Fruit fly (Drosophila melanogaster) whole organism, wandering third instar larva: ENCODE measurements around the gene CG5885.

Source experiments
- Abd-B ChIP-seq: fragments of >200 bp; optimal IDR thresholded peaks from 2 replicates; lab custom pipeline; 2017; ENCODE audit warnings: missing biosample characterization, missing genetic modification characterization
- CG32264 ChIP-seq: fragments of 200-800 bp; sonication (Bioruptor generic); optimal IDR thresholded peaks from 2 replicates; lab custom pipeline; 2016; ENCODE audit warnings: missing biosample characterization, missing genetic modification characterization
- CG9705 ChIP-seq: fragments of 200-800 bp; sonication (Bioruptor generic); optimal IDR thresholded peaks from 2 replicates; lab custom pipeline; 2018; ENCODE audit warnings: missing biosample characterization, mild to moderate bottlenecking, missing genetic modification characterization
- CrebA ChIP-seq: fragments of 200-800 bp; sonication (Bioruptor generic); optimal IDR thresholded peaks from 2 replicates; lab custom pipeline; 2016; ENCODE audit warnings: missing biosample characterization, mild to moderate bottlenecking, missing genetic modification characterization, borderline replicate concordance
- Dfd ChIP-seq: fragments of >200 bp; optimal IDR thresholded peaks from 2 replicates; lab custom pipeline; 2017; ENCODE audit warnings: missing biosample characterization, missing genetic modification characterization
- Dif ChIP-seq: fragments of 200-275, 200-300 bp; sonication (Bioruptor generic); optimal IDR thresholded peaks from 2 replicates; lab custom pipeline; 2018; ENCODE audit warnings: missing biosample characterization, missing genetic modification characterization; ENCODE audit not compliant: partially characterized antibody
- GATAd ChIP-seq: sonication (Bioruptor generic); optimal IDR thresholded peaks from 2 replicates; lab custom pipeline; 2016; ENCODE audit warnings: missing biosample characterization, missing genetic modification characterization
- HLH106 ChIP-seq: fragments of 200-800 bp; optimal IDR thresholded peaks from 3 replicates; lab custom pipeline; 2019; ENCODE audit warnings: missing biosample characterization, mild to moderate bottlenecking, missing genetic modification characterization, moderate library complexity
- Hnf4 ChIP-seq: fragments of 200-800 bp; sonication (Bioruptor generic); optimal IDR thresholded peaks from 2 replicates; lab custom pipeline; 2016; ENCODE audit warnings: missing biosample characterization, mild to moderate bottlenecking, missing genetic modification characterization
- Hr83 ChIP-seq: fragments of 200-300 bp; sonication (Bioruptor generic); optimal IDR thresholded peaks from 2 replicates; lab custom pipeline; 2016; ENCODE audit warnings: missing biosample characterization, mild to moderate bottlenecking, missing genetic modification characterization, moderate library complexity; ENCODE audit not compliant: poor library complexity, severe bottlenecking
- Jra ChIP-seq: sonication (Bioruptor generic); optimal IDR thresholded peaks from 2 replicates; lab custom pipeline; 2016; ENCODE audit warnings: missing biosample characterization, missing genetic modification characterization
- Myc ChIP-seq: fragments of >200 bp; optimal IDR thresholded peaks from 2 replicates; lab custom pipeline; 2017
- OdsH ChIP-seq: fragments of 200-800 bp; sonication (Bioruptor generic); optimal IDR thresholded peaks from 2 replicates; lab custom pipeline; 2016; ENCODE audit warnings: missing biosample characterization, mild to moderate bottlenecking, missing genetic modification characterization
- Rel ChIP-seq, 2 experiments: fragments of 200-800 bp; sonication (Bioruptor generic) in 1 of 2; optimal IDR thresholded peaks; 2 replicates in 1 of 2; 3 replicates in 1 of 2; lab custom pipeline; 2016 to 2019; ENCODE audit warnings: mild to moderate bottlenecking in 2 of 2, missing biosample characterization in 2 of 2, missing genetic modification characterization in 2 of 2, moderate library complexity in 1 of 2
- Vsx2 ChIP-seq: fragments of 200-300, 225-300 bp; sonication (Bioruptor generic); optimal IDR thresholded peaks from 2 replicates; lab custom pipeline; 2018; ENCODE audit warnings: missing biosample characterization, missing genetic modification characterization; ENCODE audit not compliant: partially characterized antibody
- br ChIP-seq: fragments of 200-800 bp; sonication (Bioruptor generic); optimal IDR thresholded peaks from 2 replicates; lab custom pipeline; 2016; ENCODE audit warnings: missing biosample characterization, missing genetic modification characterization
- brk ChIP-seq: fragments of 200-800 bp; sonication (Bioruptor generic); optimal IDR thresholded peaks from 2 replicates; lab custom pipeline; 2016; ENCODE audit warnings: missing biosample characterization, mild to moderate bottlenecking, missing genetic modification characterization
- dl ChIP-seq, 2 experiments: fragments of 175-275, 200-275 bp in 1 of 2; fragments of 200-275 bp in 1 of 2; sonication (Bioruptor generic); optimal IDR thresholded peaks; lab custom pipeline; 2018; ENCODE audit warnings: mild to moderate bottlenecking in 2 of 2, missing biosample characterization in 2 of 2, missing genetic modification characterization in 2 of 2, moderate library complexity in 2 of 2; ENCODE audit not compliant: partially characterized antibody in 2 of 2, insufficient read depth in 1 of 2
- dmrt93B ChIP-seq: fragments of 200-800 bp; sonication (Bioruptor generic); optimal IDR thresholded peaks from 2 replicates; lab custom pipeline; 2018; ENCODE audit warnings: missing biosample characterization, mild to moderate bottlenecking, missing genetic modification characterization
- ey ChIP-seq: fragments of 200-800 bp; sonication (Bioruptor generic); optimal IDR thresholded peaks from 2 replicates; lab custom pipeline; 2016; ENCODE audit warnings: missing biosample characterization, missing genetic modification characterization
- foxo ChIP-seq, 2 experiments: fragments of 200-800 bp; sonication (Bioruptor generic); optimal IDR thresholded peaks; 2 replicates in 1 of 2; 3 replicates in 1 of 2; lab custom pipeline; 2016 to 2017; ENCODE audit warnings: missing biosample characterization in 2 of 2, missing genetic modification characterization in 2 of 2
- fru ChIP-seq: fragments of 200-800 bp; sonication (Bioruptor generic); optimal IDR thresholded peaks from 3 replicates; lab custom pipeline; 2016; ENCODE audit warnings: missing biosample characterization, mild to moderate bottlenecking, missing genetic modification characterization
- h ChIP-seq: fragments of 200-800 bp; sonication (Bioruptor generic); optimal IDR thresholded peaks from 3 replicates; lab custom pipeline; 2016; ENCODE audit warnings: missing biosample characterization, mild to moderate bottlenecking, missing genetic modification characterization
- jim ChIP-seq: fragments of 175-275, 200-325 bp; sonication (Bioruptor generic); optimal IDR thresholded peaks from 2 replicates; lab custom pipeline; 2016; ENCODE audit warnings: missing biosample characterization, mild to moderate bottlenecking, missing genetic modification characterization
- lola ChIP-seq: fragments of >200 bp; optimal IDR thresholded peaks from 2 replicates; lab custom pipeline; 2017; ENCODE audit warnings: missing biosample characterization, missing genetic modification characterization
- pan ChIP-seq: fragments of >200 bp; optimal IDR thresholded peaks from 2 replicates; lab custom pipeline; 2017
- psq ChIP-seq: fragments of 200-800 bp; sonication (Bioruptor generic); optimal IDR thresholded peaks from 3 replicates; lab custom pipeline; 2017; ENCODE audit warnings: missing biosample characterization, mild to moderate bottlenecking, missing genetic modification characterization, moderate library complexity
- rgr ChIP-seq: fragments of 200-800 bp; sonication (Bioruptor generic); optimal IDR thresholded peaks from 3 replicates; lab custom pipeline; 2016; ENCODE audit warnings: missing biosample characterization, mild to moderate bottlenecking, missing genetic modification characterization
- sage ChIP-seq: fragments of 200-800 bp; sonication (Bioruptor generic); optimal IDR thresholded peaks from 2 replicates; lab custom pipeline; 2016; ENCODE audit warnings: missing biosample characterization, mild to moderate bottlenecking, missing genetic modification characterization
- sv ChIP-seq: fragments of 200-800 bp; sonication (Bioruptor generic); optimal IDR thresholded peaks from 3 replicates; lab custom pipeline; 2016; ENCODE audit warnings: missing biosample characterization, missing genetic modification characterization
- tai ChIP-seq: sonication (Bioruptor generic); optimal IDR thresholded peaks from 2 replicates; lab custom pipeline; 2016; ENCODE audit warnings: missing biosample characterization, missing genetic modification characterization
- usp ChIP-seq: fragments of >200 bp; optimal IDR thresholded peaks from 2 replicates; lab custom pipeline; 2017; ENCODE audit warnings: missing biosample characterization, missing genetic modification characterization
- woc ChIP-seq: sonication (Bioruptor generic); optimal IDR thresholded peaks from 2 replicates; lab custom pipeline; 2016; ENCODE audit warnings: missing biosample characterization, mild to moderate bottlenecking, missing genetic modification characterization

CG5885 gene

dm6 chr2L:9930280-9930679 lies 12.2 kb upstream of the CG5885 start, which contains the start of gene CG42367:
Gene CG42367 (plus strand): TSS chr2L:9930580.
- no peak for TF ChIP-seq fru (GFP tag; lab: Kevin White, UChicago)

dm6 chr2L:9924765-9925164 lies 6.6 kb upstream of the CG5885 start, which contains the start of the genes TbCMF46 and CG42366:
Gene TbCMF46 (minus strand): TSS chr2L:9924865.
Gene CG42366 (plus strand): TSS chr2L:9925161.
- TF ChIP-seq Hnf4 (no peak), rgr (GFP tag; lab: Kevin White, UChicago) (no peak), woc (no peak), Jra (GFP tag; lab: Kevin White, UChicago) (no peak), Dif (no peak), usp (no peak), dmrt93B (GFP tag; lab: Kevin White, UChicago) (no peak), h (no peak), ey (GFP tag; lab: Kevin White, UChicago) (no peak), sage (GFP tag; lab: Kevin White, UChicago) (no peak), Myc (lab: Kevin White, UChicago) (no peak), Dfd (GFP tag; lab: Kevin White, UChicago) (no peak), br (GFP tag; lab: Kevin White, UChicago) (no peak), psq (GFP tag; lab: Kevin White, UChicago) (no peak), OdsH (GFP tag; lab: Kevin White, UChicago) (no peak), lola (GFP tag; lab: Kevin White, UChicago) (no peak), pan (no peak)

- TF ChIP-seq ey (GFP tag; lab: Kevin White, UChicago): no peak
- TF ChIP-seq HLH106 (tag; lab: Kevin White, UChicago): peak; percentile 73
- TF ChIP-seq psq (GFP tag; lab: Kevin White, UChicago): peak; percentile 39
- no peak for TF ChIP-seq jim (GFP tag; lab: Kevin White, UChicago)
- peak; percentile 73 for TF ChIP-seq br (GFP tag; lab: Kevin White, UChicago)
- no peak for TF ChIP-seq sage (GFP tag; lab: Kevin White, UChicago)
- TF ChIP-seq sv (GFP tag; lab: Kevin White, UChicago): peak; percentile 43
- peak; percentile 62 for TF ChIP-seq OdsH (GFP tag; lab: Kevin White, UChicago)
- peak; percentile 25 for TF ChIP-seq dmrt93B (GFP tag; lab: Kevin White, UChicago)
- TF ChIP-seq foxo (GFP tag; optimal IDR thresholded peaks at IDR 0.05; lab: Kevin White, UChicago): peak in 1 of 2 experiments; percentile 81
- TF ChIP-seq Dif: no peak
- TF ChIP-seq tai (GFP tag; lab: Kevin White, UChicago): no peak
- TF ChIP-seq h: peak; percentile 78
- TF ChIP-seq woc: peak; percentile 52
- TF ChIP-seq Hr83 (GFP tag; lab: Kevin White, UChicago): peak; percentile 60
- TF ChIP-seq GATAd: no peak
- no peak for TF ChIP-seq brk (GFP tag; lab: Kevin White, UChicago)
- TF ChIP-seq Jra (GFP tag; lab: Kevin White, UChicago): peak; percentile 26
- no peak for TF ChIP-seq Abd-B (GFP tag; lab: Kevin White, UChicago)
- no peak for TF ChIP-seq Rel (GFP tag; optimal IDR thresholded peaks at IDR 0.05; lab: Kevin White, UChicago)
- no peak for TF ChIP-seq Rel (tag; optimal IDR thresholded peaks at IDR 0.05; lab: Kevin White, UChicago)
- no peak for TF ChIP-seq CrebA
- TF ChIP-seq dl (GFP tag; optimal IDR thresholded peaks at IDR 0.05; lab: Kevin White, UChicago; ENCODE audit: insufficient read depth in 1 of 2, partially characterized antibody in 2 of 2): no peak
- peak; percentile 19 for TF ChIP-seq CG32264 (GFP tag; lab: Kevin White, UChicago)
- peak; percentile 43 for TF ChIP-seq CG9705 (GFP tag; lab: Kevin White, UChicago)
These were observed 3.3 kb upstream of the CG5885 start, which contains the start of gene CG4592 for dm6 chr2L:9921401-9921800. Gene CG4592 (plus strand): TSS chr2L:9921633.

- TF ChIP-seq Vsx2 (GFP tag; lab: Kevin White, UChicago) (no peak), sage (GFP tag; lab: Kevin White, UChicago) (peak; percentile 41)
These were observed 1.8 kb upstream of the CG5885 start, which contains the start of gene CG4594 for dm6 chr2L:9919949-9920348. Gene CG4594 (plus strand): TSS chr2L:9920160.
